Worm (Caenorhabditis elegans): Measurements from ENCODE around the gene oac-51.
"Not testable (repeated sequence)": the region's sequence is repeated elsewhere in the genome, so short reads cannot be mapped to it uniquely, and the experiment has no call there.

oac-51 gene

ce11 chrIV:4318056-4318455 lies 18.5 kb upstream of the oac-51 start:
- TF ChIP-seq flt-1 (GFP tag; IDR thresholded peaks at IDR 0.05) (no peak), aly-1 (tag; optimal IDR thresholded peaks at IDR 0.05) (no peak), ceh-13 (GFP tag; optimal IDR thresholded peaks at IDR 0.05) (no peak), hmg-4 (GFP tag; optimal IDR thresholded peaks at IDR 0.05) (no peak), sea-1 (GFP tag; conservative IDR thresholded peaks at IDR 0.05) (no peak), ama-1 (optimal IDR thresholded peaks at IDR 0.05) (no peak), hnd-1 (tag; optimal IDR thresholded peaks at IDR 0.05) (no peak), tbx-37 (GFP tag; conservative IDR thresholded peaks at IDR 0.05) (no peak), pes-1 (GFP tag; IDR thresholded peaks at IDR 0.05) (no peak), ets-7 (tag; optimal IDR thresholded peaks at IDR 0.05) (no peak), scrt-1 (GFP tag; IDR thresholded peaks at IDR 0.05) (no peak), hmbx-1 (tag; optimal IDR thresholded peaks at IDR 0.05) (no peak), tra-4 (tag; optimal IDR thresholded peaks at IDR 0.05) (no peak), F13C5.2 (tag; optimal IDR thresholded peaks at IDR 0.05) (no peak), tbx-11 (GFP tag; IDR thresholded peaks at IDR 0.05) (no peak), ceh-36 (tag; optimal IDR thresholded peaks at IDR 0.05) (no peak), B0310.2 (tag; optimal IDR thresholded peaks at IDR 0.05) (no peak)

- TF ChIP-seq B0310.2 (tag; optimal IDR thresholded peaks at IDR 0.05) = no peak
- TF ChIP-seq tbx-37 (GFP tag; conservative IDR thresholded peaks at IDR 0.05) = no peak
- no peak for TF ChIP-seq aly-1 (tag; optimal IDR thresholded peaks at IDR 0.05)
- TF ChIP-seq hnd-1 (tag; optimal IDR thresholded peaks at IDR 0.05) = no peak
- TF ChIP-seq F13C5.2 (tag; optimal IDR thresholded peaks at IDR 0.05) = no peak
- TF ChIP-seq ama-1 (optimal IDR thresholded peaks at IDR 0.05) = no peak
- TF ChIP-seq flt-1 (GFP tag; IDR thresholded peaks at IDR 0.05) = no peak
- no peak for TF ChIP-seq pes-1 (GFP tag; IDR thresholded peaks at IDR 0.05)
Measured at ce11 chrIV:4319473-4319872, 17.1 kb upstream of the oac-51 start.

- TF ChIP-seq tbx-37 (GFP tag; conservative IDR thresholded peaks at IDR 0.05) = no peak
- no peak for TF ChIP-seq tra-4 (tag; optimal IDR thresholded peaks at IDR 0.05)
- no peak for TF ChIP-seq ceh-13 (GFP tag; optimal IDR thresholded peaks at IDR 0.05)
- no peak for TF ChIP-seq pes-1 (GFP tag; IDR thresholded peaks at IDR 0.05)
- TF ChIP-seq F13C5.2 (tag; optimal IDR thresholded peaks at IDR 0.05) = no peak
- no peak for TF ChIP-seq ets-7 (tag; optimal IDR thresholded peaks at IDR 0.05)
- TF ChIP-seq ceh-36 (tag; optimal IDR thresholded peaks at IDR 0.05) = no peak
- TF ChIP-seq hmbx-1 (tag; optimal IDR thresholded peaks at IDR 0.05) = no peak
Measured at ce11 chrIV:4326445-4326844, 10.2 kb upstream of the oac-51 start, which contains the start of gene trpl-2. Gene trpl-2, plus strand, starts transcription at chrIV:4326654.

ce11 chrIV:4338217-4338616 lies 1.6 kb downstream of the oac-51 start:
- TF ChIP-seq aly-1 (tag; optimal IDR thresholded peaks at IDR 0.05) (no peak), ceh-13 (GFP tag; optimal IDR thresholded peaks at IDR 0.05) (no peak), pes-1 (GFP tag; IDR thresholded peaks at IDR 0.05) (no peak), hmg-4 (GFP tag; optimal IDR thresholded peaks at IDR 0.05) (no peak)

ce11 chrIV:4344828-4345227 lies 8.2 kb downstream of the oac-51 start:
- TF ChIP-seq hmg-4 (GFP tag; optimal IDR thresholded peaks at IDR 0.05) = no peak

- no peak for TF ChIP-seq ama-1 (optimal IDR thresholded peaks at IDR 0.05)
- no peak for TF ChIP-seq ceh-36 (tag; optimal IDR thresholded peaks at IDR 0.05)
- no peak for TF ChIP-seq ceh-13 (GFP tag; optimal IDR thresholded peaks at IDR 0.05)
- TF ChIP-seq tra-4 (tag; optimal IDR thresholded peaks at IDR 0.05) = no peak
- no peak for TF ChIP-seq B0310.2 (tag; optimal IDR thresholded peaks at IDR 0.05)
- no peak for TF ChIP-seq pes-1 (GFP tag; IDR thresholded peaks at IDR 0.05)
- no peak for TF ChIP-seq sea-1 (GFP tag; conservative IDR thresholded peaks at IDR 0.05)
- no peak for TF ChIP-seq tbx-37 (GFP tag; conservative IDR thresholded peaks at IDR 0.05)
- TF ChIP-seq hnd-1 (tag; optimal IDR thresholded peaks at IDR 0.05) = no peak
- TF ChIP-seq ets-7 (tag; optimal IDR thresholded peaks at IDR 0.05) = no peak
Measured at ce11 chrIV:4346512-4346911, 9.9 kb downstream of the oac-51 start, which contains the start of gene oac-52. Gene oac-52, minus strand, starts transcription at chrIV:4346612.

- TF ChIP-seq ama-1 (optimal IDR thresholded peaks at IDR 0.05) (peak; percentile 53), hmbx-1 (tag; optimal IDR thresholded peaks at IDR 0.05) (no peak), ets-7 (tag; optimal IDR thresholded peaks at IDR 0.05) (no peak), sea-1 (GFP tag; conservative IDR thresholded peaks at IDR 0.05) (no peak), pes-1 (GFP tag; IDR thresholded peaks at IDR 0.05) (0 out of 2 replicates have a peak, but pooled peaks have one; percentile 24), F13C5.2 (tag; optimal IDR thresholded peaks at IDR 0.05) (no peak)
Measured at ce11 chrIV:4347578-4348003, 11.0 kb downstream of the oac-51 start.

- TF ChIP-seq scrt-1 (GFP tag; IDR thresholded peaks at IDR 0.05); ets-7 (tag; optimal IDR thresholded peaks at IDR 0.05); tra-4 (tag; optimal IDR thresholded peaks at IDR 0.05): not testable (repeated sequence)
Measured at ce11 chrIV:4348146-4348545, 11.5 kb downstream of the oac-51 start, which contains the start of gene W03B1.5. Gene W03B1.5, plus strand, starts transcription at chrIV:4348446.

ce11 chrIV:4356879-4357278 lies 20.3 kb downstream of the oac-51 start, which contains the start of gene W03B1.9:
Gene W03B1.9, minus strand, starts transcription at chrIV:4356979.
- no peak for TF ChIP-seq ama-1 (optimal IDR thresholded peaks at IDR 0.05)
- TF ChIP-seq tbx-37 (GFP tag; conservative IDR thresholded peaks at IDR 0.05) = no peak
- no peak for TF ChIP-seq ceh-13 (GFP tag; optimal IDR thresholded peaks at IDR 0.05)
- TF ChIP-seq flt-1 (GFP tag; IDR thresholded peaks at IDR 0.05) = no peak
- TF ChIP-seq hnd-1 (tag; optimal IDR thresholded peaks at IDR 0.05) = no peak
- TF ChIP-seq pes-1 (GFP tag; IDR thresholded peaks at IDR 0.05) = no peak
- no peak for TF ChIP-seq ceh-36 (tag; optimal IDR thresholded peaks at IDR 0.05)
- TF ChIP-seq hmg-4 (GFP tag; optimal IDR thresholded peaks at IDR 0.05) = no peak
- TF ChIP-seq B0310.2 (tag; optimal IDR thresholded peaks at IDR 0.05) = no peak
- no peak for TF ChIP-seq tbx-11 (GFP tag; IDR thresholded peaks at IDR 0.05)
- TF ChIP-seq sea-1 (GFP tag; conservative IDR thresholded peaks at IDR 0.05) = no peak
